Worm (Caenorhabditis elegans) whole organism, L1 larva: ENCODE results near the gene him-14.

ENCODE experiments used
- C16A3.4 ChIP-seq: fragments of 150-350 bp; optimal IDR thresholded peaks from 2 replicates; lab custom pipeline; 2014; ENCODE audit warnings: missing biosample characterization, missing genetic modification characterization
- C34B4.2 ChIP-seq: sonication (generic microtip); optimal IDR thresholded peaks from 2 replicates; lab custom pipeline; 2017; ENCODE audit warnings: mild to moderate bottlenecking, missing genetic modification characterization, missing compliant biosample characterization
- Y116A8C.19 ChIP-seq: sonication (generic microtip); optimal IDR thresholded peaks from 2 replicates; lab custom pipeline; 2016; ENCODE audit warnings: missing compliant biosample characterization, missing genetic modification characterization, borderline replicate concordance
- aha-1 ChIP-seq: fragments of 150-350 bp; optimal IDR thresholded peaks from 2 replicates; lab custom pipeline; 2014; ENCODE audit warnings: missing biosample characterization, missing genetic modification characterization
- alr-1 ChIP-seq: fragments of 200-800 bp; sonication (Bioruptor generic); optimal IDR thresholded peaks from 2 replicates; lab custom pipeline; 2018; ENCODE audit warnings: borderline replicate concordance, mild to moderate bottlenecking, missing genetic modification characterization, missing compliant biosample characterization
- ama-1 ChIP-seq: fragments of 150-350 bp; optimal IDR thresholded peaks from 2 replicates; lab custom pipeline; 2014
- blmp-1 ChIP-seq: fragments of 150-350 bp; optimal IDR thresholded peaks from 2 replicates; lab custom pipeline; 2014; ENCODE audit warnings: missing biosample characterization, missing genetic modification characterization
- ceh-63 ChIP-seq: fragments of 200-800 bp; sonication (Bioruptor generic); optimal IDR thresholded peaks from 2 replicates; lab custom pipeline; 2018; ENCODE audit warnings: mild to moderate bottlenecking, missing genetic modification characterization, missing compliant biosample characterization
- ceh-8 ChIP-seq: fragments of 200-800 bp; sonication (Bioruptor generic); optimal IDR thresholded peaks from 2 replicates; lab custom pipeline; 2018; ENCODE audit warnings: mild to moderate bottlenecking, missing genetic modification characterization, moderate library complexity, missing compliant biosample characterization
- ceh-82 ChIP-seq, 3 experiments: fragments of 150-350 bp in 1 of 3; sonication (generic microtip) in 2 of 3; optimal IDR thresholded peaks; 2 replicates each; lab custom pipeline; 2014 to 2017; ENCODE audit warnings: missing biosample characterization in 3 of 3, missing genetic modification characterization in 3 of 3
- ces-1 ChIP-seq: fragments of 150-350 bp; optimal IDR thresholded peaks from 2 replicates; lab custom pipeline; 2014; ENCODE audit warnings: missing biosample characterization, missing genetic modification reagents, missing genetic modification characterization
- dpl-1 ChIP-seq, 3 experiments: fragments of 150-350 bp in 2 of 3; sonication (generic microtip) in 1 of 3; optimal IDR thresholded peaks; 2 replicates each; lab custom pipeline; 2014 to 2017; ENCODE audit warnings: missing biosample characterization in 3 of 3, missing genetic modification characterization in 3 of 3, missing genetic modification reagents in 3 of 3
- egl-13 ChIP-seq: sonication (generic microtip); optimal IDR thresholded peaks from 2 replicates; lab custom pipeline; 2016; ENCODE audit warnings: missing genotype, missing genetic modification reagents, missing genetic modification characterization, missing compliant biosample characterization
- egl-27 ChIP-seq, 2 experiments: fragments of 150-350 bp in 1 of 2; sonication (generic microtip); optimal IDR thresholded peaks; 3 replicates each; lab custom pipeline; 2017 to 2018; ENCODE audit warnings: missing biosample characterization in 2 of 2, missing genetic modification characterization in 2 of 2, missing genetic modification reagents in 2 of 2
- fkh-8 ChIP-seq: sonication (generic microtip); optimal IDR thresholded peaks from 2 replicates; lab custom pipeline; 2016; ENCODE audit warnings: mild to moderate bottlenecking, missing genetic modification characterization, missing compliant biosample characterization
- grh-1 ChIP-seq: fragments of 200-800 bp; sonication (Bioruptor generic); IDR thresholded peaks from 2 replicates; pipeline ENCODE4 v1.3.6; 2022; ENCODE audit warnings: missing genetic modification reagents, missing genetic modification characterization, missing compliant biosample characterization
- hlh-17 ChIP-seq: fragments of 200-800 bp; sonication (Bioruptor generic); optimal IDR thresholded peaks from 2 replicates; lab custom pipeline; 2018; ENCODE audit warnings: missing genetic modification characterization, mild to moderate bottlenecking, missing compliant biosample characterization, moderate library complexity, borderline replicate concordance
- lin-13 ChIP-seq: fragments of 150-350 bp; optimal IDR thresholded peaks from 2 replicates; lab custom pipeline; 2014; ENCODE audit warnings: missing biosample characterization, missing genetic modification reagents, missing genetic modification characterization
- lin-14 ChIP-seq: fragments of 200-800 bp; sonication (Bioruptor generic); optimal IDR thresholded peaks from 2 replicates; lab custom pipeline; 2018; ENCODE audit warnings: mild to moderate bottlenecking, missing genetic modification characterization, moderate library complexity, missing compliant biosample characterization
- lin-35 ChIP-seq, 2 experiments: fragments of 150-350 bp; optimal IDR thresholded peaks; 2 replicates each; lab custom pipeline; 2014; ENCODE audit warnings: missing biosample characterization in 2 of 2, missing genetic modification characterization in 2 of 2, missing genetic modification reagents in 2 of 2
- mdl-1 ChIP-seq, 2 experiments: fragments of 150-350 bp; optimal IDR thresholded peaks; 2 replicates each; lab custom pipeline; 2014 to 2017; ENCODE audit warnings: missing biosample characterization in 2 of 2, missing genetic modification characterization in 2 of 2, inconsistent platforms in 1 of 2
- mep-1 ChIP-seq: fragments of 150-350 bp; optimal IDR thresholded peaks from 2 replicates; lab custom pipeline; 2014; ENCODE audit warnings: missing biosample characterization, missing genetic modification characterization
- nhr-19 ChIP-seq: fragments of 200-800 bp; sonication (Bioruptor generic); conservative IDR thresholded peaks from 2 replicates; pipeline ENCODE4 v1.3.6; 2022; ENCODE audit warnings: missing genetic modification characterization, missing compliant biosample characterization
- nhr-76 ChIP-seq: sonication (generic microtip); optimal IDR thresholded peaks from 2 replicates; lab custom pipeline; 2017; ENCODE audit warnings: missing biosample characterization, missing genetic modification characterization
- nhr-77 ChIP-seq: fragments of 150-350 bp; optimal IDR thresholded peaks from 2 replicates; lab custom pipeline; 2014; ENCODE audit warnings: missing biosample characterization, missing genetic modification characterization
- nhr-85 ChIP-seq: sonication (generic microtip); peaks from one replicate; lab custom pipeline; 2016; ENCODE audit warnings: missing genetic modification characterization, inconsistent platforms, missing compliant biosample characterization
- nhr-90 ChIP-seq: sonication (generic microtip); optimal IDR thresholded peaks from 2 replicates; lab custom pipeline; 2016; ENCODE audit warnings: mild to moderate bottlenecking, missing genetic modification characterization, missing compliant biosample characterization; ENCODE audit not compliant: poor library complexity
- pax-3 ChIP-seq: fragments of 200-800 bp; sonication (Bioruptor generic); optimal IDR thresholded peaks from 2 replicates; lab custom pipeline; 2018; ENCODE audit warnings: mild to moderate bottlenecking, missing genetic modification characterization, moderate library complexity, missing compliant biosample characterization
- pqm-1 ChIP-seq: sonication (generic microtip); optimal IDR thresholded peaks from 3 replicates; lab custom pipeline; 2017; ENCODE audit warnings: missing biosample characterization, missing genetic modification characterization
- rnt-1 ChIP-seq: sonication (generic microtip); optimal IDR thresholded peaks from 2 replicates; lab custom pipeline; 2016; ENCODE audit warnings: mild to moderate bottlenecking, missing genetic modification characterization, moderate library complexity, missing compliant biosample characterization
- skn-1 ChIP-seq: fragments of 150-350 bp; optimal IDR thresholded peaks from 2 replicates; lab custom pipeline; 2014; ENCODE audit warnings: missing biosample characterization, missing genetic modification characterization
- snpc-4 ChIP-seq: fragments of 150-350 bp; optimal IDR thresholded peaks from 2 replicates; lab custom pipeline; 2014; ENCODE audit warnings: missing biosample characterization, missing genetic modification characterization
- swsn-7 ChIP-seq: sonication (generic microtip); optimal IDR thresholded peaks from 2 replicates; lab custom pipeline; 2016; ENCODE audit warnings: missing genetic modification characterization, missing compliant biosample characterization
- tbx-2 ChIP-seq: sonication (generic microtip); optimal IDR thresholded peaks from 2 replicates; lab custom pipeline; 2016; ENCODE audit warnings: missing genetic modification characterization, missing compliant biosample characterization
- tlp-1 ChIP-seq: fragments of 150-350 bp; optimal IDR thresholded peaks from 2 replicates; lab custom pipeline; 2014; ENCODE audit warnings: missing biosample characterization, missing genetic modification characterization
- unc-30 ChIP-seq: sonication (generic microtip); optimal IDR thresholded peaks from 2 replicates; lab custom pipeline; 2017; ENCODE audit warnings: missing biosample characterization, missing genetic modification characterization
- unc-62 ChIP-seq: fragments of 150-350 bp; optimal IDR thresholded peaks from 2 replicates; lab custom pipeline; 2014; ENCODE audit warnings: missing biosample characterization, missing genetic modification reagents, missing genetic modification characterization
- unc-98 ChIP-seq: fragments of 200-800 bp; sonication (Bioruptor generic); IDR thresholded peaks from 2 replicates; pipeline ENCODE4 v1.3.6; 2022; ENCODE audit warnings: missing genetic modification characterization, missing compliant biosample characterization
- vab-15 ChIP-seq: sonication (generic microtip); optimal IDR thresholded peaks from 2 replicates; lab custom pipeline; 2017; ENCODE audit warnings: missing genotype, mild to moderate bottlenecking, missing genetic modification characterization, missing compliant biosample characterization
- xbp-1 ChIP-seq: sonication (generic microtip); optimal IDR thresholded peaks from 2 replicates; lab custom pipeline; 2016; ENCODE audit warnings: missing genetic modification characterization, missing compliant biosample characterization
- zag-1 ChIP-seq: fragments of 150-350 bp; optimal IDR thresholded peaks from 2 replicates; lab custom pipeline; 2014; ENCODE audit warnings: missing biosample characterization, missing genetic modification characterization
- zip-4 ChIP-seq: fragments of 200-800 bp; sonication (Bioruptor generic); optimal IDR thresholded peaks from 2 replicates; lab custom pipeline; 2018; ENCODE audit warnings: mild to moderate bottlenecking, missing genetic modification characterization, moderate library complexity, missing compliant biosample characterization

him-14 gene

ce11 chrII:7072590-7073536 is 3.1 kb upstream of the him-14 start (continued):
- peak; percentile 74 for TF ChIP-seq tbx-2 (tag; lab: Kevin White, UChicago)
- no peak for TF ChIP-seq ceh-63 (GFP tag; lab: Kevin White, UChicago)
- TF ChIP-seq ama-1 (lab: Kevin White, UChicago): no peak
- TF ChIP-seq vab-15 (tag; lab: Kevin White, UChicago): peak; percentile 65
- peak; percentile 73 for TF ChIP-seq swsn-7 (tag; lab: Kevin White, UChicago)
- no peak for TF ChIP-seq hlh-17
- peak; percentile 77 for TF ChIP-seq skn-1
- TF ChIP-seq nhr-77 (tag; lab: Kevin White, UChicago): peak; percentile 37
- TF ChIP-seq zip-4 (GFP tag; lab: Kevin White, UChicago): no peak
- peak; percentile 55 to 71 (median 61) for TF ChIP-seq dpl-1 (GFP tag; optimal IDR thresholded peaks at IDR 0.05; lab: Kevin White, UChicago)
- TF ChIP-seq ceh-82 (tag; optimal IDR thresholded peaks at IDR 0.05; lab: Kevin White, UChicago): peak; percentile 22 to 34 (median 32)
- peak; percentile 68 for TF ChIP-seq rnt-1 (tag; lab: Kevin White, UChicago)
- TF ChIP-seq nhr-76 (tag; lab: Kevin White, UChicago): no peak
- peak; percentile 80 for TF ChIP-seq nhr-90 (tag; lab: Kevin White, UChicago)
- TF ChIP-seq mep-1 (tag; lab: Kevin White, UChicago): peak; percentile 89
- TF ChIP-seq unc-30 (tag; lab: Kevin White, UChicago): no peak
- TF ChIP-seq grh-1 (GFP tag; lab: Robert Waterston, UW): no peak
- no peak for TF ChIP-seq alr-1
- TF ChIP-seq zag-1 (tag; lab: Kevin White, UChicago): no peak
- TF ChIP-seq mdl-1 (tag; optimal IDR thresholded peaks at IDR 0.05; lab: Kevin White, UChicago): peak in 1 of 2 experiments; percentile 17
- no peak for TF ChIP-seq unc-62 (GFP tag; lab: Kevin White, UChicago)
- no peak for TF ChIP-seq pqm-1 (tag; lab: Kevin White, UChicago)
- peak; percentile 86 for TF ChIP-seq C16A3.4 (tag; lab: Kevin White, UChicago)
- peak; percentile 89 for TF ChIP-seq fkh-8 (tag; lab: Kevin White, UChicago)
- TF ChIP-seq tlp-1: no peak
- no peak for TF ChIP-seq aha-1 (tag; lab: Kevin White, UChicago)
- TF ChIP-seq pax-3 (tag; lab: Kevin White, UChicago): peak; percentile 86
- TF ChIP-seq ceh-8: peak; percentile 17
- TF ChIP-seq ces-1 (GFP tag; lab: Kevin White, UChicago): no peak
- peak; percentile 94 for TF ChIP-seq lin-14
- TF ChIP-seq nhr-19 (GFP tag; lab: Robert Waterston, UW): peak; percentile 56
- peak; percentile 72 to 78 for TF ChIP-seq lin-35 (GFP tag; optimal IDR thresholded peaks at IDR 0.05; lab: Kevin White, UChicago)
- TF ChIP-seq xbp-1: peak; percentile 81
- peak; percentile 85 for TF ChIP-seq nhr-85
- TF ChIP-seq egl-13 (tag; lab: Kevin White, UChicago): peak; percentile 65
- TF ChIP-seq blmp-1 (tag; lab: Kevin White, UChicago): peak; percentile 55
- TF ChIP-seq unc-98 (GFP tag; lab: Robert Waterston, UW): peak; percentile 88
- peak; percentile 66 for TF ChIP-seq snpc-4 (tag; lab: Kevin White, UChicago)
- TF ChIP-seq egl-27 (tag; optimal IDR thresholded peaks at IDR 0.05; lab: Kevin White, UChicago): no peak
- TF ChIP-seq lin-13: peak; percentile 54
- TF ChIP-seq C34B4.2 (tag; lab: Kevin White, UChicago): no peak
- TF ChIP-seq Y116A8C.19 (tag; lab: Kevin White, UChicago): no peak
